Worm (Caenorhabditis elegans): ENCODE results near the gene eif-1.

eif-1 gene

ce11 chrII:5004781-5005180, 11.4 kb upstream of the eif-1 start, which contains the start of gene F59A6.4:
TSS of gene F59A6.4 (plus strand) at chrII:5005081.
- TF ChIP-seq cog-1 (tag; optimal IDR thresholded peaks at IDR 0.05), result no peak
- no peak for TF ChIP-seq tab-1 (GFP tag; IDR thresholded peaks at IDR 0.05)
- no peak for TF ChIP-seq med-1 (GFP tag; optimal IDR thresholded peaks at IDR 0.05; ENCODE audit: insufficient read depth)
- no peak for TF ChIP-seq T22C8.4 (GFP tag; IDR thresholded peaks at IDR 0.05)
- no peak for TF ChIP-seq ref-1 (GFP tag; conservative IDR thresholded peaks at IDR 0.05)
- no peak for TF ChIP-seq ztf-23 (GFP tag; IDR thresholded peaks at IDR 0.05)
- no peak for TF ChIP-seq klf-2 (GFP tag; conservative IDR thresholded peaks at IDR 0.05)
- TF ChIP-seq flt-1 (GFP tag; IDR thresholded peaks at IDR 0.05), result no peak
- TF ChIP-seq ztf-29 (GFP tag; IDR thresholded peaks at IDR 0.05), result no peak

- no peak for TF ChIP-seq T22C8.4 (GFP tag; IDR thresholded peaks at IDR 0.05)
- no peak for TF ChIP-seq ztf-29 (GFP tag; IDR thresholded peaks at IDR 0.05)
- TF ChIP-seq ref-1 (GFP tag; conservative IDR thresholded peaks at IDR 0.05), result no peak
- TF ChIP-seq klf-2 (GFP tag; conservative IDR thresholded peaks at IDR 0.05), result no peak
- no peak for TF ChIP-seq med-1 (GFP tag; optimal IDR thresholded peaks at IDR 0.05; ENCODE audit: insufficient read depth)
These were observed 10.3 kb upstream of the eif-1 start, which contains the start of gene F59A6.10 for ce11 chrII:5003660-5004059. TSS of gene F59A6.10 (plus strand) at chrII:5003960.

DNA sequence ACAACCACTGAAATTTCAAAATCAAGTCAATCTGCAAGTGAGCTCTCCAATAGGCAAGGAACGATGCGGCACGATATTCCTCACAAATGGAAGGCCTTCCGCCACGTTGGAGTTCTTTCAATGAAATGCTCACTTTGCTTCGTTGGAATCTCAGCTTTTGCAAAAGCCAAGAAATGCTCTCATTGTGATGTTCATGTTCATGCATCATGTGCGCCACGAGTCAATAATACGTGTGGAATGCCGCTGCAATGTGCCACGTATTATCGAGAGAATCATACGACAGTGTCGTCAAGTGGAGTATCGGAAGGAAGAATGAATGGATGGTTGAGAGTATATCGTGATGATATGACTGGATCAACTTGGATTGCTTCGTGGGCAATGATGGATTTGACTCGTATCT, 8.5 kb upstream of the eif-1 start:
- no peak for TF ChIP-seq ztf-29 (GFP tag; IDR thresholded peaks at IDR 0.05)

DNA sequence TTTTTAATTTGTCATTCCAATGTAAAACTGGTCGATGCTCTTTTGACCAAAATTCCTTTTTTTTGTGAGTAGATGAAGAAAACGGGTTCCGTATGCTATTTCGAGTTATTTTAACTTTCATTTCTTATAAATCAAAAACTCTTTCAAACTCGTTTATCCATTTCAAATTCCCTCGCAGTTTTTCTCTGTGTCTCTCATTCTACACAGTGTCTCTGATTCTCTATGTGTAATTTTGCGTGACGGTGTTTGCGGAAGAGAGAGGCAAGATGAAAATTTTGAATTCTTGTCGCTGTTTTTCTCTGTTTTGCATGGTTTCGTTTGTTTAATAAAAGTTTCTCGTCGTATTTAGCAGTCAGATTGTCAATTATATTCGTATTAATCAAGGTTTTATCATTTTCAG, 5.7 kb upstream of the eif-1 start, which contains the start of gene citk-2:
TSS of gene citk-2 (plus strand) at position 399 of the 400 bp plus-strand sequence.
- no peak for TF ChIP-seq ztf-23 (GFP tag; IDR thresholded peaks at IDR 0.05)
- no peak for TF ChIP-seq tab-1 (GFP tag; IDR thresholded peaks at IDR 0.05)
- TF ChIP-seq ref-1 (GFP tag; conservative IDR thresholded peaks at IDR 0.05), result no peak
- TF ChIP-seq cog-1 (tag; optimal IDR thresholded peaks at IDR 0.05), result no peak
- TF ChIP-seq klf-2 (GFP tag; conservative IDR thresholded peaks at IDR 0.05), result no peak
- no peak for TF ChIP-seq med-1 (GFP tag; optimal IDR thresholded peaks at IDR 0.05; ENCODE audit: insufficient read depth)
- TF ChIP-seq ztf-29 (GFP tag; IDR thresholded peaks at IDR 0.05), result no peak
- TF ChIP-seq flt-1 (GFP tag; IDR thresholded peaks at IDR 0.05), result no peak
- TF ChIP-seq T22C8.4 (GFP tag; IDR thresholded peaks at IDR 0.05), result no peak

- TF ChIP-seq T22C8.4 (GFP tag; IDR thresholded peaks at IDR 0.05), result no peak
- no peak for TF ChIP-seq med-1 (GFP tag; optimal IDR thresholded peaks at IDR 0.05; ENCODE audit: insufficient read depth)
- TF ChIP-seq ztf-23 (GFP tag; IDR thresholded peaks at IDR 0.05), result no peak
- TF ChIP-seq ref-1 (GFP tag; conservative IDR thresholded peaks at IDR 0.05), result no peak
- no peak for TF ChIP-seq ztf-29 (GFP tag; IDR thresholded peaks at IDR 0.05)
- TF ChIP-seq tab-1 (GFP tag; IDR thresholded peaks at IDR 0.05), result no peak
- no peak for TF ChIP-seq flt-1 (GFP tag; IDR thresholded peaks at IDR 0.05)
- TF ChIP-seq cog-1 (tag; optimal IDR thresholded peaks at IDR 0.05), result no peak
- TF ChIP-seq klf-2 (GFP tag; conservative IDR thresholded peaks at IDR 0.05), result no peak
These were observed 5.3 kb upstream of the eif-1 start, which contains the start of gene F59A6.11 for ce11 chrII:4998657-4999056. TSS of gene F59A6.11 (minus strand) at chrII:4998757.

DNA sequence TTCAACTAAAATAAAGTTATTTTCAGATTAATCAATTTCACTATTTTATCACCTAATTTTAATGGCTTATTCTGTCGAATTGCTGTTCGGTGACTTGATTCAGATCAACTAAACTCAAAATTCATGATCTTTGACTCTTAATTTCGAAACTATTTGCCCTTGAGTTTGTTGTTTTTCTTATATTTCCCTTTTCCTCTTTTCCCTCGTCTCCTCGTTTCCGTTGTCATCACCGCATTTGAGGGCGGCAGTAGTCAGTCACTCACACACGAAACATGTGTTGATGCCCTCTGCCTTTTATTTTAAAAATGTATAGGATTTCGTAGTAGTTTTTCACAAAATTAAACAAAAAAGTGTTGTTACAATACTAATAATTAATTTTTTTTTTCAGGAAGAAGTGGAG, 1.6 kb upstream of the eif-1 start, which contains the start of gene rnh-1.0:
TSS of gene rnh-1.0 (plus strand) at position 389 of the 400 bp plus-strand sequence.
- TF ChIP-seq ztf-23 (GFP tag; IDR thresholded peaks at IDR 0.05), result no peak
- no peak for TF ChIP-seq T22C8.4 (GFP tag; IDR thresholded peaks at IDR 0.05)
- no peak for TF ChIP-seq med-1 (GFP tag; optimal IDR thresholded peaks at IDR 0.05; ENCODE audit: insufficient read depth)
- no peak for TF ChIP-seq ztf-29 (GFP tag; IDR thresholded peaks at IDR 0.05)
- no peak for TF ChIP-seq klf-2 (GFP tag; conservative IDR thresholded peaks at IDR 0.05)
- no peak for TF ChIP-seq ref-1 (GFP tag; conservative IDR thresholded peaks at IDR 0.05)
- no peak for TF ChIP-seq cog-1 (tag; optimal IDR thresholded peaks at IDR 0.05)
- TF ChIP-seq flt-1 (GFP tag; IDR thresholded peaks at IDR 0.05), result no peak
- no peak for TF ChIP-seq tab-1 (GFP tag; IDR thresholded peaks at IDR 0.05)

- TF ChIP-seq cog-1 (tag; optimal IDR thresholded peaks at IDR 0.05) (no peak), ztf-23 (GFP tag; IDR thresholded peaks at IDR 0.05) (no peak), med-1 (GFP tag; optimal IDR thresholded peaks at IDR 0.05; ENCODE audit: insufficient read depth) (no peak), ref-1 (GFP tag; conservative IDR thresholded peaks at IDR 0.05) (no peak), klf-2 (GFP tag; conservative IDR thresholded peaks at IDR 0.05) (no peak), ztf-29 (GFP tag; IDR thresholded peaks at IDR 0.05) (no peak), T22C8.4 (GFP tag; IDR thresholded peaks at IDR 0.05) (no peak), tab-1 (GFP tag; IDR thresholded peaks at IDR 0.05) (no peak), flt-1 (GFP tag; IDR thresholded peaks at IDR 0.05) (no peak)
These were observed 403 bp downstream of the eif-1 start, which contains the start of gene pigb-1 for ce11 chrII:4992977-4993376. TSS of gene pigb-1 (minus strand) at chrII:4993077.

DNA sequence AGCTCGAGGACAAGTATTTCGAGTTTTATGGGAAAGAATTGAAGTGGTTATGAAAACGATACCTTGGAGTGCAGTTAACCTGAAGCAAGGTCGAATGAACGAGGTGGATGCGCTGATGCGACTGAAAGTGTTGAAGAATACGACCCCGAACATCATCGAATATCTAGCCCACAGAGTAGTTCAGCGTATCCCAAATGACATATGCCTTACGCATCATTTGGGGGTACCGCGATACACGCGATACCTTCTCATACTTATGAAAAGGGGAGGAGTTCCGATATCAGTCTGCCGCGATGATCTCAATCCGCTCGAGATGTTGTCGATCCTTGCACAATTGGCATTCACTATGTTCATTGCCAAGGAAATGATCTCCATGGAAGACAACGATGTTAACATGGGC, 3.6 kb downstream of the eif-1 start, which contains the start of gene T27F7.12:
TSS of gene T27F7.12 (plus strand) at position 301 of the 400 bp plus-strand sequence.
- TF ChIP-seq ztf-29 (GFP tag; IDR thresholded peaks at IDR 0.05) (no peak), med-1 (GFP tag; optimal IDR thresholded peaks at IDR 0.05; ENCODE audit: insufficient read depth) (no peak), T22C8.4 (GFP tag; IDR thresholded peaks at IDR 0.05) (no peak), ztf-23 (GFP tag; IDR thresholded peaks at IDR 0.05) (no peak)

- TF ChIP-seq ztf-29 (GFP tag; IDR thresholded peaks at IDR 0.05), result no peak
- TF ChIP-seq flt-1 (GFP tag; IDR thresholded peaks at IDR 0.05), result no peak
- no peak for TF ChIP-seq T22C8.4 (GFP tag; IDR thresholded peaks at IDR 0.05)
- no peak for TF ChIP-seq med-1 (GFP tag; optimal IDR thresholded peaks at IDR 0.05; ENCODE audit: insufficient read depth)
- no peak for TF ChIP-seq tab-1 (GFP tag; IDR thresholded peaks at IDR 0.05)
- TF ChIP-seq cog-1 (tag; optimal IDR thresholded peaks at IDR 0.05), result no peak
- TF ChIP-seq ref-1 (GFP tag; conservative IDR thresholded peaks at IDR 0.05), result no peak
- no peak for TF ChIP-seq ztf-23 (GFP tag; IDR thresholded peaks at IDR 0.05)
- TF ChIP-seq klf-2 (GFP tag; conservative IDR thresholded peaks at IDR 0.05), result no peak
These were observed 6.1 kb downstream of the eif-1 start for ce11 chrII:4987257-4987656.

DNA sequence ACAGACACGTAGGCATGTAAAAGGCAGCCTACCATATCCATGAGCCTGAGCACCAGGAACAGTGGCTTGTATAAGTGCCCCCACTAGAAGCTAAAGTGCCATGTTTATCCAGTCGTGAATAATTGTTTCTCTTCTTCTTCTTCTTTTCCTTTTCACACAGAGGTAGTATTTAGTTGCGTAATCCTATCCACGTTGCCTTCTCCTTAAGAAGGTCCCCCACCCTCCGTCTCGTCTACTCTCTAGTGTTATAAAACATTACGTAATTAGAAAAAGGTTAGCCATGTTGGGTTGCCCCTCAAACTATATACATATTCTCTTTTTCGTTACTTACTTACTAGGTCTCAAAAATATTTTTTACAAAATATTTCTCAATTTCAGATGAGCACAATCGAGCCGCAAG, 6.7 kb downstream of the eif-1 start:
- TF ChIP-seq med-1 (GFP tag; optimal IDR thresholded peaks at IDR 0.05; ENCODE audit: insufficient read depth) (no peak), flt-1 (GFP tag; IDR thresholded peaks at IDR 0.05) (no peak), cog-1 (tag; optimal IDR thresholded peaks at IDR 0.05) (no peak), ref-1 (GFP tag; conservative IDR thresholded peaks at IDR 0.05) (no peak), T22C8.4 (GFP tag; IDR thresholded peaks at IDR 0.05) (no peak), klf-2 (GFP tag; conservative IDR thresholded peaks at IDR 0.05) (no peak), ztf-23 (GFP tag; IDR thresholded peaks at IDR 0.05) (no peak), ztf-29 (GFP tag; IDR thresholded peaks at IDR 0.05) (no peak), tab-1 (GFP tag; IDR thresholded peaks at IDR 0.05) (no peak)

All from whole organism, midembryonic.